Worm (Caenorhabditis elegans) whole organism, young adult: Measurements from ENCODE around the gene T27E9.2.

Experiments used
- F52B5.7 ChIP-seq: sonication (generic microtip); optimal IDR thresholded peaks from 2 replicates; lab custom pipeline; 2016; ENCODE audit warnings: mild to moderate bottlenecking, missing genetic modification characterization, missing compliant biosample characterization
- ama-1 ChIP-seq, 3 experiments: fragments of 150-350 bp in 1 of 3; sonication (generic microtip) in 2 of 3; optimal IDR thresholded peaks; 2 replicates each; lab custom pipeline; 2014 to 2018; ENCODE audit warnings: missing biosample characterization in 2 of 3, missing genetic modification characterization in 2 of 3, missing genetic modification reagents in 2 of 3
- lin-35 ChIP-seq, 3 experiments: fragments of 150-350 bp in 2 of 3; sonication (generic microtip) in 1 of 3; optimal IDR thresholded peaks; 2 replicates each; lab custom pipeline; 2014 to 2018; ENCODE audit warnings: missing biosample characterization in 3 of 3, missing genetic modification characterization in 3 of 3, missing genetic modification reagents in 3 of 3
- nfya-1 ChIP-seq: sonication (generic microtip); optimal IDR thresholded peaks from 2 replicates; lab custom pipeline; 2017; ENCODE audit warnings: antibody characterized with exemption, missing compliant biosample characterization, missing genetic modification characterization, borderline replicate concordance; ENCODE audit not compliant: insufficient read depth
- unc-130 ChIP-seq: sonication (generic microtip); optimal IDR thresholded peaks from 2 replicates; lab custom pipeline; 2016; ENCODE audit warnings: missing genetic modification reagents, missing genetic modification characterization, missing compliant biosample characterization
- unc-62 ChIP-seq: fragments of 150-350 bp; optimal IDR thresholded peaks from 2 replicates; lab custom pipeline; 2014; ENCODE audit warnings: missing biosample characterization, missing genetic modification reagents, missing genetic modification characterization
- xnd-1 ChIP-seq: sonication (generic microtip); optimal IDR thresholded peaks from 2 replicates; lab custom pipeline; 2016; ENCODE audit warnings: missing genotype, missing genetic modification reagents, missing genetic modification characterization, missing compliant biosample characterization

DNA sequence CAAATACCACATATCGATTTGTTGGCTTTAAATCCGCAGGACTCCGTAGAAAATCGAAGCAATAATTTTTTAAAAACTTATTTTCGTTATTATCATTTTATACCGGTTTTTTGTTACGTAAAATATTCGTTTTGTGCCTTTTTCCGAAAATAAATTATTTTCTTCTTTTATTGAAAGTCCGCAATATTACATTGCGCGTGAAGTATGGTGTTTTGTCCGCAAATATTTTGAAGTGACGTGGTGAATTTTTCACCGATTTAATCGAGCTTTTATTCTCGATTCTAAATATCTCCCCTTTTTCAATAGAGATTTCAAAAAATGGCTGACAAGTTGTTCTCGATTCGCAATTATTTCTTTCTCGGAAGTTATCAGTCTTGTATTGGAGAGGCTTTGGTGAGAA, 36.3 kb downstream of the T27E9.2 start, which contains the start of gene cope-1:
- no peak for TF ChIP-seq F52B5.7
- no peak for TF ChIP-seq unc-130 (GFP tag; lab: Kevin White, UChicago)
- no peak for TF ChIP-seq ama-1 (optimal IDR thresholded peaks at IDR 0.05; lab: Kevin White, UChicago)
- no peak for TF ChIP-seq ama-1 (GFP tag; optimal IDR thresholded peaks at IDR 0.05; lab: Kevin White, UChicago)
- TF ChIP-seq unc-62 (GFP tag; lab: Kevin White, UChicago), result no peak
- TF ChIP-seq nfya-1 (tag; lab: Kevin White, UChicago), result no peak
- no peak for TF ChIP-seq lin-35 (GFP tag; optimal IDR thresholded peaks at IDR 0.05; lab: Kevin White, UChicago)
- no peak for TF ChIP-seq xnd-1 (tag; lab: Kevin White, UChicago)
